Worm (Caenorhabditis elegans) whole organism, mixed stage, embryonic: ENCODE measurements around the gene ubl-1.

Experiments
- M03D4.4 ChIP-seq: sonication (generic microtip); optimal IDR thresholded peaks from 2 replicates; lab custom pipeline; 2017; ENCODE audit warnings: mild to moderate bottlenecking, missing genetic modification characterization, missing compliant biosample characterization
- bed-3 ChIP-seq: fragments of 200-800 bp; sonication (Bioruptor generic); optimal IDR thresholded peaks from 3 replicates; lab custom pipeline; 2018; ENCODE audit warnings: mild to moderate bottlenecking, missing genetic modification characterization, moderate library complexity, missing compliant biosample characterization
- blmp-1 ChIP-seq: fragments of 150-350 bp; optimal IDR thresholded peaks from 2 replicates; lab custom pipeline; 2014; ENCODE audit warnings: missing biosample characterization, missing genetic modification characterization
- ceh-39 ChIP-seq: fragments of 150-350 bp; optimal IDR thresholded peaks from 2 replicates; lab custom pipeline; 2014; ENCODE audit warnings: missing biosample characterization, missing genetic modification characterization
- ceh-43 ChIP-seq: fragments of 200-800 bp; sonication (Bioruptor generic); optimal IDR thresholded peaks from 2 replicates; lab custom pipeline; 2018; ENCODE audit warnings: mild to moderate bottlenecking, missing genetic modification characterization, moderate library complexity, missing compliant biosample characterization
- ceh-83 ChIP-seq: fragments of 200-800 bp; sonication (Bioruptor generic); optimal IDR thresholded peaks from 2 replicates; lab custom pipeline; 2018; ENCODE audit warnings: mild to moderate bottlenecking, missing genetic modification characterization, missing compliant biosample characterization
- ces-1 ChIP-seq: fragments of 150-350 bp; optimal IDR thresholded peaks from 2 replicates; lab custom pipeline; 2014; ENCODE audit warnings: missing biosample characterization, missing genetic modification reagents, missing genetic modification characterization
- cnd-1 ChIP-seq: fragments of 200-800 bp; sonication (Bioruptor generic); optimal IDR thresholded peaks from 2 replicates; lab custom pipeline; 2018; ENCODE audit warnings: mild to moderate bottlenecking, missing genetic modification characterization, missing compliant biosample characterization
- drap-1 ChIP-seq: fragments of 200-800 bp; sonication (Bioruptor generic); optimal IDR thresholded peaks from 3 replicates; lab custom pipeline; 2018; ENCODE audit warnings: mild to moderate bottlenecking, missing genetic modification characterization, missing compliant biosample characterization
- elt-3 ChIP-seq: fragments of 150-350 bp; optimal IDR thresholded peaks from 2 replicates; lab custom pipeline; 2014; ENCODE audit warnings: missing biosample characterization, missing genetic modification characterization
- flh-1 ChIP-seq: fragments of 200-800 bp; sonication (Bioruptor generic); optimal IDR thresholded peaks from 2 replicates; lab custom pipeline; 2018; ENCODE audit warnings: mild to moderate bottlenecking, missing genetic modification characterization, moderate library complexity, missing compliant biosample characterization
- ham-2 ChIP-seq: fragments of 200-800 bp; sonication (Bioruptor generic); optimal IDR thresholded peaks from 2 replicates; lab custom pipeline; 2018; ENCODE audit warnings: mild to moderate bottlenecking, missing genetic modification characterization, missing compliant biosample characterization
- hlh-1 ChIP-seq: fragments of 150-350 bp; optimal IDR thresholded peaks from 2 replicates; lab custom pipeline; 2014; ENCODE audit warnings: missing biosample characterization, missing genetic modification reagents, missing genetic modification characterization
- lin-13 ChIP-seq: fragments of 150-350 bp; optimal IDR thresholded peaks from 2 replicates; lab custom pipeline; 2014; ENCODE audit warnings: missing biosample characterization, missing genetic modification characterization
- lin-32 ChIP-seq: fragments of 200-800 bp; sonication (Bioruptor generic); optimal IDR thresholded peaks from 2 replicates; lab custom pipeline; 2018; ENCODE audit warnings: mild to moderate bottlenecking, missing genetic modification characterization, missing compliant biosample characterization
- lsy-2 ChIP-seq: fragments of 150-350 bp; optimal IDR thresholded peaks from 2 replicates; lab custom pipeline; 2014; ENCODE audit warnings: missing biosample characterization, missing genetic modification characterization
- mab-5 ChIP-seq: fragments of 150-350 bp; optimal IDR thresholded peaks from 2 replicates; lab custom pipeline; 2014; ENCODE audit warnings: missing biosample characterization, missing genetic modification characterization
- mep-1 ChIP-seq: fragments of 150-350 bp; optimal IDR thresholded peaks from 2 replicates; lab custom pipeline; 2017; ENCODE audit warnings: missing biosample characterization, missing genetic modification reagents, missing genetic modification characterization, inconsistent platforms
- mls-2 ChIP-seq: sonication (generic microtip); optimal IDR thresholded peaks from 2 replicates; lab custom pipeline; 2016; ENCODE audit warnings: mild to moderate bottlenecking, missing genetic modification characterization, moderate library complexity, missing compliant biosample characterization
- nhr-12 ChIP-seq: fragments of 150-350 bp; optimal IDR thresholded peaks from 2 replicates; lab custom pipeline; 2014; ENCODE audit warnings: missing biosample characterization, missing genetic modification characterization
- nhr-237 ChIP-seq: fragments of 150-350 bp; optimal IDR thresholded peaks from 2 replicates; lab custom pipeline; 2014; ENCODE audit warnings: missing biosample characterization, missing genetic modification characterization
- nhr-28 ChIP-seq: fragments of 150-350 bp; optimal IDR thresholded peaks from 2 replicates; lab custom pipeline; 2014; ENCODE audit warnings: missing biosample characterization, missing genetic modification characterization
- nhr-76 ChIP-seq: sonication (generic microtip); optimal IDR thresholded peaks from 2 replicates; lab custom pipeline; 2017; ENCODE audit warnings: missing biosample characterization, missing genetic modification characterization
- pha-4 ChIP-seq: fragments of 150-350 bp; optimal IDR thresholded peaks from 2 replicates; lab custom pipeline; 2018; ENCODE audit warnings: missing biosample characterization, missing genetic modification reagents, missing genetic modification characterization
- sem-2 ChIP-seq: fragments of 200-800 bp; sonication (Bioruptor generic); optimal IDR thresholded peaks from 2 replicates; lab custom pipeline; 2018; ENCODE audit warnings: mild to moderate bottlenecking, missing genetic modification characterization, missing compliant biosample characterization
- snpc-4 ChIP-seq: fragments of 150-350 bp; optimal IDR thresholded peaks from 2 replicates; lab custom pipeline; 2014; ENCODE audit warnings: missing biosample characterization, missing genetic modification characterization
- sptf-1 ChIP-seq: sonication (generic microtip); optimal IDR thresholded peaks from 2 replicates; lab custom pipeline; 2017; ENCODE audit warnings: mild to moderate bottlenecking, missing genetic modification characterization, moderate library complexity, missing compliant biosample characterization
- tbx-8 ChIP-seq: fragments of 200-800 bp; sonication (Bioruptor generic); optimal IDR thresholded peaks from 2 replicates; lab custom pipeline; 2018; ENCODE audit warnings: mild to moderate bottlenecking, missing genetic modification characterization, moderate library complexity, missing compliant biosample characterization
- unc-120 ChIP-seq: sonication (generic microtip); optimal IDR thresholded peaks from 2 replicates; lab custom pipeline; 2017; ENCODE audit warnings: missing genetic modification characterization, missing compliant biosample characterization; ENCODE audit not compliant: poor library complexity, severe bottlenecking
- unc-39 ChIP-seq: fragments of 150-350 bp; optimal IDR thresholded peaks from 2 replicates; lab custom pipeline; 2014; ENCODE audit warnings: missing biosample characterization, missing genetic modification characterization
- unc-62 ChIP-seq: fragments of 150-350 bp; optimal IDR thresholded peaks from 2 replicates; lab custom pipeline; 2014; ENCODE audit warnings: missing biosample characterization, missing genetic modification reagents, missing genetic modification characterization
- zip-8 ChIP-seq: fragments of 150-350 bp; optimal IDR thresholded peaks from 2 replicates; lab custom pipeline; 2014; ENCODE audit warnings: missing biosample characterization, missing genetic modification characterization
- ztf-11 ChIP-seq: fragments of 150-350 bp; optimal IDR thresholded peaks from 2 replicates; lab custom pipeline; 2014; ENCODE audit warnings: missing biosample characterization, missing genetic modification characterization

ubl-1 gene

ce11 chrIII:3034458-3034857 is 33.7 kb upstream of the ubl-1 start:
- no peak for TF ChIP-seq lsy-2 (tag; lab: Kevin White, UChicago)
- TF ChIP-seq nhr-237 (tag; lab: Kevin White, UChicago): no peak
- no peak for TF ChIP-seq ztf-11 (tag; lab: Kevin White, UChicago)
- no peak for TF ChIP-seq cnd-1 (tag; lab: Kevin White, UChicago)
- no peak for TF ChIP-seq unc-120
- no peak for TF ChIP-seq nhr-76 (tag; lab: Kevin White, UChicago)
- no peak for TF ChIP-seq ham-2 (GFP tag; lab: Kevin White, UChicago)
- TF ChIP-seq snpc-4 (tag; lab: Kevin White, UChicago): no peak
- no peak for TF ChIP-seq ceh-43
- TF ChIP-seq sptf-1 (tag; lab: Kevin White, UChicago): no peak
- no peak for TF ChIP-seq unc-62 (GFP tag; lab: Kevin White, UChicago)
- no peak for TF ChIP-seq ces-1 (GFP tag; lab: Kevin White, UChicago)
- TF ChIP-seq elt-3: no peak
- TF ChIP-seq mls-2 (tag; lab: Kevin White, UChicago): no peak
- TF ChIP-seq mep-1: no peak
- TF ChIP-seq ceh-39: no peak
- TF ChIP-seq pha-4 (tag; lab: Kevin White, UChicago): no peak
- TF ChIP-seq flh-1 (GFP tag; lab: Kevin White, UChicago): no peak
- no peak for TF ChIP-seq hlh-1 (tag; lab: Kevin White, UChicago)

- no peak for TF ChIP-seq ceh-39
- no peak for TF ChIP-seq nhr-237 (tag; lab: Kevin White, UChicago)
- TF ChIP-seq drap-1 (GFP tag; lab: Kevin White, UChicago): no peak
- TF ChIP-seq ceh-83: peak; percentile 31
- TF ChIP-seq lin-13 (tag; lab: Kevin White, UChicago): no peak
- TF ChIP-seq mls-2 (tag; lab: Kevin White, UChicago): peak; percentile 38
- peak; percentile 68 for TF ChIP-seq ces-1 (GFP tag; lab: Kevin White, UChicago)
- peak; percentile 43 for TF ChIP-seq pha-4 (tag; lab: Kevin White, UChicago)
- TF ChIP-seq flh-1 (GFP tag; lab: Kevin White, UChicago): no peak
- peak; percentile 54 for TF ChIP-seq mep-1
- no peak for TF ChIP-seq ceh-43
- peak; percentile 38 for TF ChIP-seq hlh-1 (tag; lab: Kevin White, UChicago)
These were observed 32.1 kb upstream of the ubl-1 start for ce11 chrIII:3035977-3036376.

DNA sequence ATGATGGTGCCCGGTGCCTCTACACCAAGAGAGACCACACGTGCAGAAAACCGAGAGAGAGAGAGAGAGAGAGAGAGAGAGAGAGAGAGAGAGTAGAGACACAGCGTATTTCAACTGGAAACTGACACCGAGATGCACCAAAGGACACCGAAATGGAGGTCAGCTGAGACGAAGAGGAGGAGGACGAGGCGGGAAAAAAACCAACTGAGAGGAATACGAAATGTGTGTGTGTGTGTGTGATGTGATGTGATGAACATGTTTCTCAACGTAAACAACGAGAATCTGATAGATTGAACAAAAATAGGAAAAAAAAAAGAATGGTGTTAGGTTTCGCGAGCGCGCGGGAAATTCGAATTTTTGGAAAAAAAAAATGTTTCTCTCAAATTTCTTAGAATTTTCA is 30.8 kb upstream of the ubl-1 start:
- TF ChIP-seq sptf-1 (tag; lab: Kevin White, UChicago) (peak; percentile 21), snpc-4 (tag; lab: Kevin White, UChicago) (no peak), hlh-1 (tag; lab: Kevin White, UChicago) (peak; percentile 13)

DNA sequence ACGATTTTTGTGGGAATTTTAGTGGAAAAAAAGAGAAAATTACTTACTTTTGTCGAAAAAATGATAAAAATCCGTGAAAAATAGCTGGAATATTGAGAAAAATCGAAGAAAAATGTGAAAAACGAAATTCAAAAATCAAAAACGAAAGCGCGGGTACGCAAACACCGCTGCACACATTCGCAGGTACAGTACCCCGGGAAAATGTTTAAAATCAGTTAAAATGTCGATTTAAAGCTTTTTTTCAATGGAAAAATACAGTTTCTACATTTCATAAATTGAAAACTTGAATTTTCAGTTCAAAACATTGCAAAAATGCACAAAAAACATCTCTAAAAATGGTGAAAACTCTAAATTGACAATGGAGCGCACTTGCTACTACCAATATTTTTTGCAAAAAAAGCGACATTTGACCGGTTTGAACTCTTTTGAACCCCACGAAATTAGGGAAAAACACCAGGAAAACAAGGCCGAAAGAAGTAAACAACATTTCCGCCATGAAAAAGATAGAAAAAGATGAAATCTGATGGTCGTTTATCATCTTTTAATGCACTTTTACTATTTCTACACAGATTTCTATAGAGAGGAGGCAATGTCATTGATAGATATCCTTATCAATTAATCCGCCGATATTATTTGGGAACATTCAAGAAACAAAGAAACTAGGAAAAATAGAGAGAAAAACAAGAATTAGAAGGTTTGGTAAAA is 27.2 kb upstream of the ubl-1 start, which contains the start of gene daf-2:
Gene daf-2 (minus strand): TSS at position 112 of the 705 bp plus-strand sequence.
- no peak for TF ChIP-seq nhr-76 (tag; lab: Kevin White, UChicago)
- TF ChIP-seq zip-8 (tag; lab: Kevin White, UChicago): no peak
- TF ChIP-seq nhr-28: no peak
- TF ChIP-seq nhr-12 (tag; lab: Kevin White, UChicago): no peak
- no peak for TF ChIP-seq ces-1 (GFP tag; lab: Kevin White, UChicago)
- TF ChIP-seq elt-3: no peak
- no peak for TF ChIP-seq pha-4 (tag; lab: Kevin White, UChicago)
- no peak for TF ChIP-seq lin-32 (GFP tag; lab: Kevin White, UChicago)
- no peak for TF ChIP-seq flh-1 (GFP tag; lab: Kevin White, UChicago)
- TF ChIP-seq sem-2 (GFP tag; lab: Kevin White, UChicago): no peak
- no peak for TF ChIP-seq nhr-237 (tag; lab: Kevin White, UChicago)
- no peak for TF ChIP-seq tbx-8
- TF ChIP-seq cnd-1 (tag; lab: Kevin White, UChicago): no peak
- TF ChIP-seq unc-39 (tag; lab: Kevin White, UChicago): no peak
- no peak for TF ChIP-seq M03D4.4
- TF ChIP-seq ztf-11 (tag; lab: Kevin White, UChicago): no peak
- TF ChIP-seq bed-3: no peak
- no peak for TF ChIP-seq blmp-1
- TF ChIP-seq mab-5: no peak
- no peak for TF ChIP-seq ham-2 (GFP tag; lab: Kevin White, UChicago)
